Worm (Caenorhabditis elegans) whole organism, early embryonic: ENCODE measurements around the gene sto-6.

Source experiments
- aly-1 ChIP-seq: sonication (generic microtip); optimal IDR thresholded peaks from 2 replicates; lab custom pipeline; 2016; ENCODE audit warnings: missing genetic modification characterization, missing compliant biosample characterization
- tbx-11 ChIP-seq: fragments of 200-800 bp; sonication (Bioruptor generic); IDR thresholded peaks from 2 replicates; pipeline ENCODE4 v1.3.6; 2022; ENCODE audit warnings: missing genetic modification characterization, missing compliant biosample characterization

DNA sequence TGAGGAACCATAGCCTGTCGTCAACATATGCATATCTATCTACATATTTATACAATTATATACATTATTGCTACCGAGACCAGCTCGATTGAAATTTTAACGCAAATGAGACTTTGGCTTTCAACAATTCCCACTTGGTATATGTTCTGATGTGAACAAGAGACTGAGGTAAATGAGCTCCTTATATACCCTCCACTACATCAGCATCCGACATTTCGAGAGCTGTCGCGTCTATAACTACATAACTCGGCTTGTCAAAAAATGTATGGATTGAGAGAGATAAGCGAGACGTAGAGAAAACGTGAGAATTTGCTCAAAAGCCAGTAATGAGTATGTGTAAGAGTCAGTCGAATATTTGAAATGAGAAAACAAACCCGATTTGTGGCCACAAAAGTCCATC, 8.8 kb upstream of the sto-6 start:
- TF ChIP-seq tbx-11 (GFP tag; lab: Robert Waterston, UW) (no peak), aly-1 (tag; lab: Kevin White, UChicago) (no peak)
